Worm (Caenorhabditis elegans): Measurements from ENCODE around the gene mboa-3.

ce11 chrX:5488867-5489266 lies 33.8 kb downstream of the mboa-3 start:
- TF ChIP-seq unc-62 (GFP tag; optimal IDR thresholded peaks at IDR 0.05) (no peak), ets-4 (GFP tag; optimal IDR thresholded peaks at IDR 0.05) (no peak), rpc-1 (optimal IDR thresholded peaks at IDR 0.05) (no peak), rpc-1 (tag; optimal IDR thresholded peaks at IDR 0.05) (no peak), fkh-3 (tag; optimal IDR thresholded peaks at IDR 0.05) (no peak), ama-1 (optimal IDR thresholded peaks at IDR 0.05) (no peak), ama-1 (GFP tag; optimal IDR thresholded peaks at IDR 0.05) (no peak), snpc-4 (GFP tag; optimal IDR thresholded peaks at IDR 0.05) (no peak), snpc-4 (tag; optimal IDR thresholded peaks at IDR 0.05) (no peak)

Data from whole organism, young adult.